Worm (Caenorhabditis elegans) whole organism, L2 larva: ENCODE data around the gene alg-2.

Experiments
- ZK546.5 ChIP-seq: sonication (generic microtip); optimal IDR thresholded peaks from 2 replicates; lab custom pipeline; 2017; ENCODE audit warnings: missing biosample characterization, missing genetic modification characterization
- ama-1 ChIP-seq: fragments of 150-350 bp; optimal IDR thresholded peaks from 2 replicates; lab custom pipeline; 2018; ENCODE audit warnings: inconsistent platforms
- elt-1 ChIP-seq: fragments of 150-350 bp; optimal IDR thresholded peaks from 2 replicates; lab custom pipeline; 2014; ENCODE audit warnings: missing biosample characterization, missing genetic modification characterization
- fos-1 ChIP-seq: fragments of 150-350 bp; optimal IDR thresholded peaks from 2 replicates; lab custom pipeline; 2014; ENCODE audit warnings: missing biosample characterization, missing genetic modification characterization
- lin-11 ChIP-seq: fragments of 150-350 bp; sonication (generic microtip); optimal IDR thresholded peaks from 2 replicates; lab custom pipeline; 2014; ENCODE audit warnings: missing biosample characterization, missing genetic modification characterization, inconsistent platforms, mixed read lengths
- nhr-12 ChIP-seq: fragments of 150-350 bp; optimal IDR thresholded peaks from 2 replicates; lab custom pipeline; 2014; ENCODE audit warnings: missing biosample characterization, missing genetic modification characterization
- nhr-237 ChIP-seq: fragments of 150-350 bp; optimal IDR thresholded peaks from 2 replicates; lab custom pipeline; 2014; ENCODE audit warnings: missing biosample characterization, missing genetic modification characterization
- nhr-77 ChIP-seq: fragments of 150-350 bp; optimal IDR thresholded peaks from 2 replicates; lab custom pipeline; 2014; ENCODE audit warnings: missing biosample characterization, missing genetic modification characterization
- peb-1 ChIP-seq: fragments of 150-350 bp; optimal IDR thresholded peaks from 2 replicates; lab custom pipeline; 2014; ENCODE audit warnings: missing biosample characterization, missing genetic modification characterization
- snpc-4 ChIP-seq: fragments of 150-350 bp; optimal IDR thresholded peaks from 2 replicates; lab custom pipeline; 2014; ENCODE audit warnings: missing biosample characterization, missing genetic modification characterization

ce11 chrII:868240-868864 lies 4.7 kb upstream of the alg-2 start, which contains the start of gene fbxc-51:
- no peak for TF ChIP-seq elt-1 (tag; lab: Kevin White, UChicago)
- TF ChIP-seq ZK546.5 (tag; lab: Kevin White, UChicago): no peak
- TF ChIP-seq lin-11 (tag; lab: Kevin White, UChicago): no peak
- TF ChIP-seq nhr-237 (tag; lab: Kevin White, UChicago): no peak
- TF ChIP-seq snpc-4 (tag; lab: Kevin White, UChicago): no peak
- no peak for TF ChIP-seq ama-1
- no peak for TF ChIP-seq fos-1 (tag; lab: Kevin White, UChicago)
- TF ChIP-seq nhr-77 (tag; lab: Kevin White, UChicago): no peak
- TF ChIP-seq nhr-12 (tag; lab: Kevin White, UChicago): no peak
- TF ChIP-seq peb-1 (tag; lab: Kevin White, UChicago): no peak
